Worm (Caenorhabditis elegans) whole organism, young adult: Measurements from ENCODE around the gene Y55F3AM.21.

ENCODE experiments used
- B0261.1 ChIP-seq: sonication (generic microtip); optimal IDR thresholded peaks from 2 replicates; lab custom pipeline; 2016; ENCODE audit warnings: mild to moderate bottlenecking, missing genetic modification characterization, moderate library complexity, missing compliant biosample characterization
- C06A6.2 ChIP-seq: fragments of 200-800 bp; sonication (Bioruptor generic); conservative IDR thresholded peaks from 2 replicates; pipeline ENCODE4 v1.3.6; 2022; ENCODE audit warnings: missing genetic modification characterization, missing compliant biosample characterization
- F37B4.10 ChIP-seq: fragments of 200-800 bp; sonication (Bioruptor generic); IDR thresholded peaks from 2 replicates; pipeline ENCODE4 v1.3.6; 2022; ENCODE audit warnings: missing genetic modification characterization, missing compliant biosample characterization
- F55B11.4 ChIP-seq: sonication (generic microtip); optimal IDR thresholded peaks from 2 replicates; lab custom pipeline; 2016; ENCODE audit warnings: missing compliant biosample characterization, missing genetic modification characterization, borderline replicate concordance; ENCODE audit not compliant: insufficient read depth
- T26A5.8 ChIP-seq: sonication (generic microtip); optimal IDR thresholded peaks from 2 replicates; lab custom pipeline; 2016; ENCODE audit warnings: missing genetic modification characterization, missing compliant biosample characterization
- Y79H2A.3 ChIP-seq: fragments of 200-800 bp; sonication (Bioruptor generic); conservative IDR thresholded peaks from 2 replicates; pipeline ENCODE4 v1.3.6; 2022; ENCODE audit warnings: missing genetic modification reagents, missing genetic modification characterization, missing compliant biosample characterization
- Y95B8A.8 ChIP-seq: fragments of 200-800 bp; sonication (Bioruptor generic); IDR thresholded peaks from 2 replicates; pipeline ENCODE4 v1.3.6; 2022; ENCODE audit warnings: missing genetic modification reagents, missing genetic modification characterization, missing compliant biosample characterization
- aptf-2 ChIP-seq: fragments of 200-800 bp; sonication (Bioruptor generic); conservative IDR thresholded peaks from 2 replicates; pipeline ENCODE4 v1.3.6; 2022; ENCODE audit warnings: missing genetic modification reagents, missing genetic modification characterization, missing compliant biosample characterization
- atf-7 ChIP-seq: sonication (generic microtip); optimal IDR thresholded peaks from 2 replicates; lab custom pipeline; 2017; ENCODE audit warnings: mild to moderate bottlenecking, missing genetic modification characterization, missing compliant biosample characterization
- attf-3 ChIP-seq: fragments of 200-800 bp; sonication (Bioruptor generic); conservative IDR thresholded peaks from 2 replicates; pipeline ENCODE4 v1.3.6; 2022; ENCODE audit warnings: missing genetic modification reagents, missing genetic modification characterization, missing compliant biosample characterization
- attf-5 ChIP-seq: fragments of 200-800 bp; sonication (Bioruptor generic); optimal IDR thresholded peaks from 2 replicates; lab custom pipeline; 2018; ENCODE audit warnings: mild to moderate bottlenecking, missing genetic modification characterization, missing compliant biosample characterization
- ccch-3 ChIP-seq: fragments of 200-800 bp; sonication (Bioruptor generic); optimal IDR thresholded peaks from 2 replicates; lab custom pipeline; 2018; ENCODE audit warnings: mild to moderate bottlenecking, missing genetic modification characterization, missing compliant biosample characterization
- cebp-2 ChIP-seq: fragments of 200-800 bp; sonication (Bioruptor generic); IDR thresholded peaks from 2 replicates; pipeline ENCODE4 v1.3.6; 2022; ENCODE audit warnings: missing genetic modification characterization, missing compliant biosample characterization
- ceh-27 ChIP-seq: fragments of 200-800 bp; sonication (Bioruptor generic); optimal IDR thresholded peaks from 2 replicates; lab custom pipeline; 2018; ENCODE audit warnings: mild to moderate bottlenecking, missing genetic modification characterization, moderate library complexity, missing compliant biosample characterization
- ceh-40 ChIP-seq: fragments of 200-800 bp; sonication (Bioruptor generic); IDR thresholded peaks from 2 replicates; pipeline ENCODE4 v1.3.6; 2022; ENCODE audit warnings: missing genetic modification characterization, missing compliant biosample characterization
- die-1 ChIP-seq: sonication (generic microtip); optimal IDR thresholded peaks from 2 replicates; lab custom pipeline; 2016; ENCODE audit warnings: missing genotype, mild to moderate bottlenecking, missing genetic modification characterization, missing compliant biosample characterization
- egrh-3 ChIP-seq: fragments of 200-800 bp; sonication (Bioruptor generic); IDR thresholded peaks from 2 replicates; pipeline ENCODE4 v1.3.6; 2022; ENCODE audit warnings: missing genetic modification reagents, missing genetic modification characterization, missing compliant biosample characterization
- fkh-3 ChIP-seq: sonication (generic microtip); optimal IDR thresholded peaks from 2 replicates; lab custom pipeline; 2016; ENCODE audit warnings: mild to moderate bottlenecking, missing genetic modification characterization, missing compliant biosample characterization
- gei-17 ChIP-seq: fragments of 200-800 bp; sonication (Bioruptor generic); optimal IDR thresholded peaks from 2 replicates; lab custom pipeline; 2018; ENCODE audit warnings: mild to moderate bottlenecking, missing genetic modification characterization, missing compliant biosample characterization
- him-1 ChIP-seq: sonication (generic microtip); optimal IDR thresholded peaks from 2 replicates; lab custom pipeline; 2016; ENCODE audit warnings: missing genotype, missing genetic modification reagents, missing genetic modification characterization, missing compliant biosample characterization
- hmg-1.2 ChIP-seq: fragments of 200-800 bp; sonication (Bioruptor generic); IDR thresholded peaks from 2 replicates; pipeline ENCODE4 v1.3.6; 2022; ENCODE audit warnings: missing genetic modification reagents, missing genetic modification characterization, missing compliant biosample characterization
- hmg-20 ChIP-seq: fragments of 200-800 bp; sonication (Bioruptor generic); IDR thresholded peaks from 2 replicates; pipeline ENCODE4 v1.3.6; 2022; ENCODE audit warnings: missing genetic modification reagents, missing genetic modification characterization, missing compliant biosample characterization
- let-526 ChIP-seq: fragments of 200-800 bp; sonication (Bioruptor generic); IDR thresholded peaks from 2 replicates; pipeline ENCODE4 v1.3.6; 2022; ENCODE audit warnings: missing genetic modification reagents, missing genetic modification characterization, missing compliant biosample characterization
- lin-35 ChIP-seq, 3 experiments: fragments of 150-350 bp in 2 of 3; sonication (generic microtip) in 1 of 3; optimal IDR thresholded peaks; 2 replicates each; lab custom pipeline; 2014 to 2018; ENCODE audit warnings: missing biosample characterization in 3 of 3, missing genetic modification characterization in 3 of 3, missing genetic modification reagents in 3 of 3
- lin-40 ChIP-seq: sonication (generic microtip); optimal IDR thresholded peaks from 2 replicates; lab custom pipeline; 2016; ENCODE audit warnings: missing genetic modification characterization, mild to moderate bottlenecking, missing compliant biosample characterization, missing genotype, missing genetic modification reagents
- lir-1 ChIP-seq: fragments of 200-800 bp; sonication (Bioruptor generic); conservative IDR thresholded peaks from 2 replicates; pipeline ENCODE4 v1.3.6; 2022; ENCODE audit warnings: missing genetic modification reagents, missing genetic modification characterization, missing compliant biosample characterization
- lsl-1 ChIP-seq: fragments of 200-800 bp; sonication (Bioruptor generic); optimal IDR thresholded peaks from 2 replicates; lab custom pipeline; 2018; ENCODE audit warnings: mild to moderate bottlenecking, missing genetic modification characterization, moderate library complexity, missing compliant biosample characterization
- mcd-1 ChIP-seq: fragments of 200-800 bp; sonication (Bioruptor generic); IDR thresholded peaks from 2 replicates; pipeline ENCODE4 v1.3.6; 2022; ENCODE audit warnings: missing genetic modification reagents, missing genetic modification characterization, missing compliant biosample characterization
- nhr-179 ChIP-seq: sonication (generic microtip); optimal IDR thresholded peaks from 2 replicates; lab custom pipeline; 2016; ENCODE audit warnings: mild to moderate bottlenecking, missing genetic modification characterization, missing compliant biosample characterization
- nhr-27 ChIP-seq: fragments of 200-800 bp; sonication (Bioruptor generic); optimal IDR thresholded peaks from 2 replicates; lab custom pipeline; 2018; ENCODE audit warnings: mild to moderate bottlenecking, missing genetic modification characterization, moderate library complexity, missing compliant biosample characterization
- nhr-80 ChIP-seq: sonication (generic microtip); optimal IDR thresholded peaks from 2 replicates; lab custom pipeline; 2016; ENCODE audit warnings: missing genetic modification characterization, missing compliant biosample characterization
- snpc-1.1 ChIP-seq: sonication (generic microtip); optimal IDR thresholded peaks from 2 replicates; lab custom pipeline; 2017; ENCODE audit warnings: missing genetic modification characterization, mild to moderate bottlenecking, missing compliant biosample characterization, antibody characterized with exemption, moderate library complexity, missing genotype, missing genetic modification reagents; ENCODE audit not compliant: insufficient read depth
- snpc-1.3 ChIP-seq: sonication (generic microtip); optimal IDR thresholded peaks from 2 replicates; lab custom pipeline; 2017; ENCODE audit warnings: missing genetic modification characterization, mild to moderate bottlenecking, missing compliant biosample characterization, antibody characterized with exemption, moderate library complexity, missing genotype, missing genetic modification reagents; ENCODE audit not compliant: insufficient read depth
- xnd-1 ChIP-seq: sonication (generic microtip); optimal IDR thresholded peaks from 2 replicates; lab custom pipeline; 2016; ENCODE audit warnings: missing genotype, missing genetic modification reagents, missing genetic modification characterization, missing compliant biosample characterization
- zfh-2 ChIP-seq: fragments of 200-800 bp; sonication (Bioruptor generic); conservative IDR thresholded peaks from 2 replicates; pipeline ENCODE4 v1.3.6; 2022; ENCODE audit warnings: missing genetic modification reagents, missing genetic modification characterization, missing compliant biosample characterization
- ztf-25 ChIP-seq: fragments of 200-800 bp; sonication (Bioruptor generic); IDR thresholded peaks from 2 replicates; pipeline ENCODE4 v1.3.6; 2022; ENCODE audit warnings: missing genetic modification reagents, missing genetic modification characterization, missing compliant biosample characterization

Gene Y55F3AM.21

ce11 chrIV:1054736-1055135, 3.2 kb upstream of the Y55F3AM.21 start, which contains the start of gene dcap-1:
TSS of gene dcap-1 (minus strand) at chrIV:1054794.
- TF ChIP-seq B0261.1 (tag; lab: Kevin White, UChicago) (no peak), xnd-1 (no peak), lin-40 (tag; lab: Kevin White, UChicago) (no peak), mcd-1 (GFP tag; lab: Robert Waterston, UW) (peak; percentile 19; the same call in 1 of the 2 replicates), lir-1 (GFP tag; lab: Robert Waterston, UW) (no peak), gei-17 (GFP tag; lab: Kevin White, UChicago) (no peak), let-526 (GFP tag; lab: Robert Waterston, UW) (no peak), nhr-27 (no peak), attf-3 (GFP tag; lab: Robert Waterston, UW) (peak; percentile 96), ztf-25 (no peak), lin-35 (GFP tag; optimal IDR thresholded peaks at IDR 0.05; lab: Kevin White, UChicago) (peak in 1 of 3 experiments; percentile 40)

ce11 chrIV:1053989-1054388, 2.5 kb upstream of the Y55F3AM.21 start:
- TF ChIP-seq B0261.1 (tag; lab: Kevin White, UChicago) = no peak
- TF ChIP-seq let-526 (GFP tag; lab: Robert Waterston, UW) = no peak
- no peak for TF ChIP-seq Y79H2A.3 (GFP tag; lab: Robert Waterston, UW)
- no peak for TF ChIP-seq ceh-40 (GFP tag; lab: Robert Waterston, UW)
- peak; percentile 77; the same call in 1 of the 2 replicates for TF ChIP-seq egrh-3 (GFP tag; lab: Robert Waterston, UW)
- peak; percentile 85 for TF ChIP-seq zfh-2 (GFP tag; lab: Robert Waterston, UW)
- TF ChIP-seq T26A5.8 (tag; lab: Kevin White, UChicago) = no peak

- TF ChIP-seq hmg-1.2 (GFP tag; lab: Robert Waterston, UW) = no peak
- TF ChIP-seq snpc-1.3 (tag; lab: Kevin White, UChicago) = no peak
- no peak for TF ChIP-seq F37B4.10
- TF ChIP-seq lsl-1 (GFP tag; lab: Kevin White, UChicago) = no peak
- no peak for TF ChIP-seq lin-40 (tag; lab: Kevin White, UChicago)
- no peak for TF ChIP-seq Y95B8A.8
- no peak for TF ChIP-seq mcd-1 (GFP tag; lab: Robert Waterston, UW)
- TF ChIP-seq aptf-2 (GFP tag; lab: Robert Waterston, UW) = no peak
- TF ChIP-seq hmg-20 = no peak
- no peak for TF ChIP-seq die-1 (tag; lab: Kevin White, UChicago)
- no peak for TF ChIP-seq C06A6.2 (GFP tag; lab: Robert Waterston, UW)
- no peak for TF ChIP-seq xnd-1
Measured at ce11 chrIV:1046996-1047395, 4.5 kb downstream of the Y55F3AM.21 start.

- TF ChIP-seq fkh-3 (tag; lab: Kevin White, UChicago) = no peak
- no peak for TF ChIP-seq him-1 (tag; lab: Kevin White, UChicago)
- TF ChIP-seq nhr-80 (tag; lab: Kevin White, UChicago) = no peak
- no peak for TF ChIP-seq cebp-2
- TF ChIP-seq snpc-1.1 (tag; lab: Kevin White, UChicago) = no peak
- TF ChIP-seq Y95B8A.8 = no peak
- TF ChIP-seq ccch-3 (GFP tag; lab: Kevin White, UChicago) = no peak
- TF ChIP-seq attf-5 (GFP tag; lab: Kevin White, UChicago) = no peak
- no peak for TF ChIP-seq nhr-27
- no peak for TF ChIP-seq let-526 (GFP tag; lab: Robert Waterston, UW)
- TF ChIP-seq nhr-179 = no peak
- TF ChIP-seq lin-40 (tag; lab: Kevin White, UChicago) = no peak
- TF ChIP-seq ceh-27 (GFP tag; lab: Kevin White, UChicago) = no peak
- no peak for TF ChIP-seq mcd-1 (GFP tag; lab: Robert Waterston, UW)
- TF ChIP-seq F55B11.4 = no peak
- TF ChIP-seq hmg-1.2 (GFP tag; lab: Robert Waterston, UW) = no peak
- no peak for TF ChIP-seq atf-7
- TF ChIP-seq T26A5.8 (tag; lab: Kevin White, UChicago) = no peak
- TF ChIP-seq, all 124 proteins: peak for 0
Measured at ce11 chrIV:1045683-1046082, 5.8 kb downstream of the Y55F3AM.21 start, which contains the start of gene srx-12. TSS of gene srx-12 (plus strand) at chrIV:1045983.
